Fruit fly (Drosophila melanogaster): ENCODE data around the gene Grx1.

The Grx1 gene

dm6 chr3L:18869035-18869826 lies at the start of gene Grx1:
Gene Grx1 (plus strand): TSS chr3L:18869230.
- TF ChIP-seq D1 (tag; optimal IDR thresholded peaks at IDR 0.05): no peak
- no peak for TF ChIP-seq CG13204 (GFP tag; optimal IDR thresholded peaks at IDR 0.05)
- 0 out of 2 replicates have a peak, but pooled peaks have one; percentile 6 for TF ChIP-seq rn (GFP tag; IDR thresholded peaks at IDR 0.05)
- TF ChIP-seq CG34367 (tag; optimal IDR thresholded peaks at IDR 0.05): no peak
- peak; percentile 35; the same call in 1 of the 3 replicates for TF ChIP-seq CG4496 (GFP tag; IDR thresholded peaks at IDR 0.05)
- TF ChIP-seq fd96Ca (GFP tag; IDR thresholded peaks at IDR 0.05): no peak
- TF ChIP-seq CG15710 (tag; optimal IDR thresholded peaks at IDR 0.05): peak; percentile 40
- TF ChIP-seq CG8159 (tag; optimal IDR thresholded peaks at IDR 0.05): peak; percentile 61
- 0 out of 2 replicates have a peak, but pooled peaks have one; percentile 42 for TF ChIP-seq CG32121 (GFP tag; IDR thresholded peaks at IDR 0.05)
- peak; percentile 22; the same call in 1 of the 2 replicates for TF ChIP-seq Ets98B (GFP tag; IDR thresholded peaks at IDR 0.05)
- peak; percentile 41 for TF ChIP-seq Snoo (tag; optimal IDR thresholded peaks at IDR 0.05)
- no peak for TF ChIP-seq CG10348 (GFP tag; IDR thresholded peaks at IDR 0.05)
- TF ChIP-seq Pif1A (GFP tag; optimal IDR thresholded peaks at IDR 0.05): no peak
- no peak for TF ChIP-seq gl (tag; optimal IDR thresholded peaks at IDR 0.05)
- TF ChIP-seq Pif1B (GFP tag; optimal IDR thresholded peaks at IDR 0.05): peak; percentile 30
- TF ChIP-seq CG8301 (tag; optimal IDR thresholded peaks at IDR 0.05): peak; percentile 51
- no peak for TF ChIP-seq EcR (GFP tag; optimal IDR thresholded peaks at IDR 0.05)
- TF ChIP-seq CG12605 (GFP tag; IDR thresholded peaks at IDR 0.05): no peak
- TF ChIP-seq CG17806 (tag; optimal IDR thresholded peaks at IDR 0.05): peak; percentile 38
- TF ChIP-seq CG9948 (tag; optimal IDR thresholded peaks at IDR 0.05): no peak
- no peak for TF ChIP-seq CG14655 (GFP tag; optimal IDR thresholded peaks at IDR 0.05)

- no peak for TF ChIP-seq fd96Ca (GFP tag; IDR thresholded peaks at IDR 0.05)
- no peak for TF ChIP-seq CG9948 (tag; optimal IDR thresholded peaks at IDR 0.05)
- TF ChIP-seq Pif1B (GFP tag; optimal IDR thresholded peaks at IDR 0.05): peak; percentile 9
- peak; percentile 62 for TF ChIP-seq Ets98B (GFP tag; IDR thresholded peaks at IDR 0.05)
- peak; percentile 30 for TF ChIP-seq Snoo (tag; optimal IDR thresholded peaks at IDR 0.05)
- TF ChIP-seq CG4496 (GFP tag; IDR thresholded peaks at IDR 0.05): peak; percentile 58; the same call in 1 of the 3 replicates
- peak; percentile 39 for TF ChIP-seq gl (tag; optimal IDR thresholded peaks at IDR 0.05)
- TF ChIP-seq CG13204 (GFP tag; optimal IDR thresholded peaks at IDR 0.05): peak; percentile 29
- TF ChIP-seq Pif1A (GFP tag; optimal IDR thresholded peaks at IDR 0.05): peak; percentile 24
- no peak for TF ChIP-seq CG10348 (GFP tag; IDR thresholded peaks at IDR 0.05)
- no peak for TF ChIP-seq D1 (tag; optimal IDR thresholded peaks at IDR 0.05)
- no peak for TF ChIP-seq rn (GFP tag; IDR thresholded peaks at IDR 0.05)
- peak; percentile 57 for TF ChIP-seq CG14655 (GFP tag; optimal IDR thresholded peaks at IDR 0.05)
- peak; percentile 81 for TF ChIP-seq CG12605 (GFP tag; IDR thresholded peaks at IDR 0.05)
- peak; percentile 38 for TF ChIP-seq CG8159 (tag; optimal IDR thresholded peaks at IDR 0.05)
- TF ChIP-seq EcR (GFP tag; optimal IDR thresholded peaks at IDR 0.05): no peak
- TF ChIP-seq CG8301 (tag; optimal IDR thresholded peaks at IDR 0.05): peak; percentile 62
- TF ChIP-seq CG15710 (tag; optimal IDR thresholded peaks at IDR 0.05): peak; percentile 47
- peak; percentile 0 for TF ChIP-seq CG17806 (tag; optimal IDR thresholded peaks at IDR 0.05)
- no peak for TF ChIP-seq CG34367 (tag; optimal IDR thresholded peaks at IDR 0.05)
- TF ChIP-seq CG32121 (GFP tag; IDR thresholded peaks at IDR 0.05): 0 out of 2 replicates have a peak, but pooled peaks have one; percentile 8
These were observed 49.7 kb upstream of the Grx1 start for dm6 chr3L:18819262-18819886.

dm6 chr3L:18819887-18820637 lies 49.0 kb upstream of the Grx1 start:
- no peak for TF ChIP-seq rn (GFP tag; IDR thresholded peaks at IDR 0.05)
- peak; percentile 55 for TF ChIP-seq EcR (GFP tag; optimal IDR thresholded peaks at IDR 0.05)
- TF ChIP-seq CG9948 (tag; optimal IDR thresholded peaks at IDR 0.05): peak; percentile 18
- TF ChIP-seq CG15710 (tag; optimal IDR thresholded peaks at IDR 0.05): peak; percentile 68
- TF ChIP-seq Pif1B (GFP tag; optimal IDR thresholded peaks at IDR 0.05): peak; percentile 40
- peak; percentile 47 for TF ChIP-seq Pif1A (GFP tag; optimal IDR thresholded peaks at IDR 0.05)
- peak; percentile 74 for TF ChIP-seq CG34367 (tag; optimal IDR thresholded peaks at IDR 0.05)
- peak; percentile 52 for TF ChIP-seq CG17806 (tag; optimal IDR thresholded peaks at IDR 0.05)
- TF ChIP-seq CG8301 (tag; optimal IDR thresholded peaks at IDR 0.05): peak; percentile 50
- peak; percentile 77 for TF ChIP-seq gl (tag; optimal IDR thresholded peaks at IDR 0.05)
- no peak; the same call in 1 of the 3 replicates for TF ChIP-seq fd96Ca (GFP tag; IDR thresholded peaks at IDR 0.05)
- no peak for TF ChIP-seq D1 (tag; optimal IDR thresholded peaks at IDR 0.05)
- no peak for TF ChIP-seq CG10348 (GFP tag; IDR thresholded peaks at IDR 0.05)
- TF ChIP-seq CG32121 (GFP tag; IDR thresholded peaks at IDR 0.05): peak; percentile 50; the same call in 1 of the 2 replicates
- TF ChIP-seq CG13204 (GFP tag; optimal IDR thresholded peaks at IDR 0.05): peak; percentile 85
- peak; percentile 78; the same call in 2 of the 3 replicates for TF ChIP-seq CG4496 (GFP tag; IDR thresholded peaks at IDR 0.05)
- 0 out of 2 replicates have a peak, but pooled peaks have one; percentile 49 for TF ChIP-seq Ets98B (GFP tag; IDR thresholded peaks at IDR 0.05)
- no peak for TF ChIP-seq Snoo (tag; optimal IDR thresholded peaks at IDR 0.05)
- peak; percentile 67 for TF ChIP-seq CG8159 (tag; optimal IDR thresholded peaks at IDR 0.05)
- peak; percentile 51 for TF ChIP-seq CG12605 (GFP tag; IDR thresholded peaks at IDR 0.05)
- peak; percentile 66 for TF ChIP-seq CG14655 (GFP tag; optimal IDR thresholded peaks at IDR 0.05)
